Fruit fly (Drosophila melanogaster) whole organism: ENCODE results near the gene CG33639.

Experiments
- CG8478 ChIP-seq: fragments of >200 bp; optimal IDR thresholded peaks from 2 replicates; lab custom pipeline; 2018; ENCODE audit warnings: inconsistent platforms
- Dll ChIP-seq: fragments of >200 bp; optimal IDR thresholded peaks from 2 replicates; lab custom pipeline; 2017
- EcR ChIP-seq, 2 experiments: fragments of >200 bp; optimal IDR thresholded peaks; 2 replicates each; lab custom pipeline; 2017; ENCODE audit warnings: missing biosample characterization in 2 of 2, missing genetic modification characterization in 2 of 2, missing genetic modification reagents in 2 of 2
- pan ChIP-seq: fragments of >200 bp; optimal IDR thresholded peaks from 2 replicates; lab custom pipeline; 2017
- psq ChIP-seq: fragments of >200 bp; optimal IDR thresholded peaks from 2 replicates; lab custom pipeline; 2017
- usp ChIP-seq: fragments of >200 bp; optimal IDR thresholded peaks from 2 replicates; lab custom pipeline; 2017; ENCODE audit warnings: missing biosample characterization, missing genetic modification characterization, mixed read lengths

DNA sequence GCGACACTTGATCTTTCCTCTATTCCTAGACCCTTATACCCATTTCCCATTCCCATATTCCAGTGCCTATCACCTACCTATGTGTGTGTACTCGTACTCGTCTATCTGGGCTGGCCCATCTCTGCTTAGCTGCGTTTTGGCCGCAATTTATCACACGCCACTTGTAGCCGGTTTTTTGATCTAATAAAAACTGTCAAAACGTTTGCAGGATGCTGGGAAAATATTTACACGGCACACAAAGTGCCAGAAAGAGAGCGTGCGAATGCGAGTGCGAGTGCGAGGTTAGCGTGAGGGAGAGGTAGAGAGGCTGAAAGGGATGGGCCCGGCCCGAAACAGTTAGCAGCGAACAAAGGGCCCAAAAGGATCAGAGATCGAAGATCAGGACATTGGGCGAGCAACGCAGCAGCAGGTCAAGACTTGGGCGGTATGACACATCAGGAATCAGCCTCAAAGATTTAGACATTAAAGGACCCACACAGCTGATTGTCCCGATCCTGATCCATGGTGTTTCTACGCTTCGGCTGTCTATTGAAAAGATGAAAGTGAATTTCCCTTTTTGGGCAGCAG lies 34.2 kb upstream of the CG33639 start:
- TF ChIP-seq psq (lab: Kevin White, UChicago) (no peak), CG8478 (lab: Kevin White, UChicago) (no peak), usp (GFP tag; lab: Kevin White, UChicago) (no peak), EcR (GFP tag; optimal IDR thresholded peaks at IDR 0.05; lab: Kevin White, UChicago) (no peak), pan (lab: Kevin White, UChicago) (no peak), Dll (lab: Kevin White, UChicago) (no peak)
